Worm (Caenorhabditis elegans): ENCODE data around the gene metr-1.

Gene metr-1

DNA sequence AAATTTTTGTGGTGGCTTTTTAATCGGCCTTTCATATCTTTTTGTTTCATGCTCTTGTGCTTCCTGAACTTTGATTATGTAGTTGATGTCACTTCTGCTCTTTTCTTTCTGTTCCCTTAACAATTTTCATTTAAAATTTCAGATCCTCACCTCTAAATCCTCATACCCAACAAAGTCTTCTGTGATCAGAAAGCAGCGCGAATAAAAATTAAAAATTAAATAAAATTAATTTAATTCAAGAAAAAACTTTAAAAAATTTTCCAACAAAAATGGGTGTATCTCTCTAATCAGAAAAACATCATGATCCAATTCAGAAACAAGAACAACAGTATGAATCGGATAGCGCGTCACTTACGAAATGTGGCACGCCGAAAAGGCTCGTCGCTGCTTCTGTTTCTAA is 48.9 kb downstream of the metr-1 start, which contains the start of gene ptp-3:
ptp-3 (plus strand) TSS at position 301 of the 400 bp plus-strand sequence.
- no peak for TF ChIP-seq fkh-2 (tag; optimal IDR thresholded peaks at IDR 0.05)
- no peak for TF ChIP-seq lin-39 (tag; optimal IDR thresholded peaks at IDR 0.05)
- no peak for TF ChIP-seq pqm-1 (tag; optimal IDR thresholded peaks at IDR 0.05)
- TF ChIP-seq tbx-2 (tag; optimal IDR thresholded peaks at IDR 0.05) = no peak
- no peak for TF ChIP-seq ceh-9 (tag; optimal IDR thresholded peaks at IDR 0.05)
- TF ChIP-seq ceh-16 (tag; optimal IDR thresholded peaks at IDR 0.05) = no peak
- no peak for TF ChIP-seq nhr-67 (tag; optimal IDR thresholded peaks at IDR 0.05)
- no peak for TF ChIP-seq unc-62 (GFP tag; optimal IDR thresholded peaks at IDR 0.05)
- no peak for TF ChIP-seq skn-1 (tag; optimal IDR thresholded peaks at IDR 0.05)
- TF ChIP-seq nhr-25 (tag; optimal IDR thresholded peaks at IDR 0.05) = no peak
- TF ChIP-seq ceh-28 (tag; optimal IDR thresholded peaks at IDR 0.05) = no peak
- no peak for TF ChIP-seq zag-1 (tag; optimal IDR thresholded peaks at IDR 0.05)
- TF ChIP-seq unc-39 (tag; optimal IDR thresholded peaks at IDR 0.05) = no peak
- TF ChIP-seq nhr-28 (tag; optimal IDR thresholded peaks at IDR 0.05) = no peak
- no peak for TF ChIP-seq fkh-10 (GFP tag; optimal IDR thresholded peaks at IDR 0.05)
